Worm (Caenorhabditis elegans): ENCODE measurements around the gene Y24D9B.1.
A peak's percentile ranks its signal among the peaks of the same experiment; 100 is the strongest.
"Not testable (repeated sequence)": the region's sequence is repeated elsewhere in the genome, so short reads cannot be mapped to it uniquely, and the experiment has no call there.

The Y24D9B.1 gene

ce11 chrIV:4347578-4348003, 30.4 kb downstream of the Y24D9B.1 start (continued):
- no peak for TF ChIP-seq sdz-12 (GFP tag; optimal IDR thresholded peaks at IDR 0.05)
- no peak for TF ChIP-seq zip-2 (tag; optimal IDR thresholded peaks at IDR 0.05)
- no peak for TF ChIP-seq zfp-2 (tag; optimal IDR thresholded peaks at IDR 0.05)
- no peak for TF ChIP-seq dpl-1 (GFP tag; optimal IDR thresholded peaks at IDR 0.05)
- TF ChIP-seq duxl-1 (tag; optimal IDR thresholded peaks at IDR 0.05; ENCODE audit: poor library complexity): peak; percentile 56
- TF ChIP-seq gei-8 (GFP tag; optimal IDR thresholded peaks at IDR 0.05): no peak
- TF ChIP-seq lin-13 (GFP tag; optimal IDR thresholded peaks at IDR 0.05): no peak
- TF ChIP-seq Y48G9A.11 (GFP tag; IDR thresholded peaks at IDR 0.05): 0 out of 2 replicates have a peak, but pooled peaks have one; percentile 49
- TF ChIP-seq nhr-11 (tag; optimal IDR thresholded peaks at IDR 0.05): no peak
- TF ChIP-seq T20F7.1 (GFP tag; optimal IDR thresholded peaks at IDR 0.05): no peak
- TF ChIP-seq hif-1 (tag; optimal IDR thresholded peaks at IDR 0.05): no peak
- 0 out of 2 replicates have a peak, but pooled peaks have one; percentile 5 for TF ChIP-seq dmd-8 (GFP tag; IDR thresholded peaks at IDR 0.05)
- no peak for TF ChIP-seq nhr-42 (GFP tag; IDR thresholded peaks at IDR 0.05)
- no peak for TF ChIP-seq ZK337.2 (GFP tag; IDR thresholded peaks at IDR 0.05)
- no peak for TF ChIP-seq daf-12 (tag; optimal IDR thresholded peaks at IDR 0.05)
- no peak for TF ChIP-seq Y75B8A.6 (GFP tag; IDR thresholded peaks at IDR 0.05)
- no peak for TF ChIP-seq daf-16 (GFP tag; optimal IDR thresholded peaks at IDR 0.05)
- peak; percentile 15 for TF ChIP-seq daf-16 (tag; optimal IDR thresholded peaks at IDR 0.05)
- no peak for TF ChIP-seq egl-43 (GFP tag; IDR thresholded peaks at IDR 0.05)
- TF ChIP-seq aly-2 (tag; optimal IDR thresholded peaks at IDR 0.05): no peak
- TF ChIP-seq fos-1 (tag; optimal IDR thresholded peaks at IDR 0.05): no peak
- TF ChIP-seq lin-15B (tag; optimal IDR thresholded peaks at IDR 0.05): no peak
- TF ChIP-seq lin-1 (GFP tag; IDR thresholded peaks at IDR 0.05): peak; percentile 21; the same call in 1 of the 2 replicates

- TF ChIP-seq vab-7 (GFP tag; IDR thresholded peaks at IDR 0.05); unc-62 (GFP tag; optimal IDR thresholded peaks at IDR 0.05 in 1 of 2); unc-62 (tag; optimal IDR thresholded peaks at IDR 0.05); dve-1 (tag; optimal IDR thresholded peaks at IDR 0.05; ENCODE audit: insufficient read depth): not testable (repeated sequence)
Observed at ce11 chrIV:4348146-4348545, 31.0 kb downstream of the Y24D9B.1 start, which contains the start of gene W03B1.5. W03B1.5 (plus strand) TSS chrIV:4348446.

- TF ChIP-seq nhr-41 (GFP tag; IDR thresholded peaks at IDR 0.05) (no peak), nhr-6 (tag; optimal IDR thresholded peaks at IDR 0.05) (no peak), rbr-2 (tag; optimal IDR thresholded peaks at IDR 0.05) (no peak), madf-9 (GFP tag; conservative IDR thresholded peaks at IDR 0.05) (no peak)
Observed at ce11 chrIV:4356879-4357278, 39.7 kb downstream of the Y24D9B.1 start, which contains the start of gene W03B1.9. W03B1.9 (minus strand) TSS chrIV:4356979.

- TF ChIP-seq mes-2 (tag; optimal IDR thresholded peaks at IDR 0.05; ENCODE audit: poor library complexity, severe bottlenecking): peak; percentile 52
- peak; percentile 31 for TF ChIP-seq mep-1 (tag; optimal IDR thresholded peaks at IDR 0.05)
- no peak for TF ChIP-seq daf-16 (GFP tag; optimal IDR thresholded peaks at IDR 0.05)
- peak; percentile 20 for TF ChIP-seq daf-16 (tag; optimal IDR thresholded peaks at IDR 0.05)
- TF ChIP-seq zag-1 (tag; optimal IDR thresholded peaks at IDR 0.05): no peak
- no peak for TF ChIP-seq dve-1 (tag; optimal IDR thresholded peaks at IDR 0.05; ENCODE audit: insufficient read depth)
- TF ChIP-seq unc-130 (GFP tag; optimal IDR thresholded peaks at IDR 0.05): no peak
- TF ChIP-seq lsy-2 (tag; optimal IDR thresholded peaks at IDR 0.05): peak in 1 of 2 experiments; percentile 71
- no peak for TF ChIP-seq skn-1 (tag; optimal IDR thresholded peaks at IDR 0.05)
- no peak for TF ChIP-seq nhr-237 (tag; optimal IDR thresholded peaks at IDR 0.05)
- TF ChIP-seq lin-38 (GFP tag; IDR thresholded peaks at IDR 0.05): peak; percentile 90
- TF ChIP-seq dpl-1 (GFP tag; optimal IDR thresholded peaks at IDR 0.05): peak; percentile 87
- TF ChIP-seq hlh-30 (tag; optimal IDR thresholded peaks at IDR 0.05; ENCODE audit: insufficient read depth): no peak
- no peak for TF ChIP-seq zip-2 (tag; optimal IDR thresholded peaks at IDR 0.05)
- TF ChIP-seq nhr-6 (tag; optimal IDR thresholded peaks at IDR 0.05): peak; percentile 20
Observed at ce11 chrIV:4357296-4357695, 40.1 kb downstream of the Y24D9B.1 start, which contains the start of gene sars-2. sars-2 (plus strand) TSS chrIV:4357636.

All from whole organism, L4 larva.